Worm (Caenorhabditis elegans) whole organism, young adult: ENCODE measurements around the gene sams-1.
A peak's percentile ranks its signal among the peaks of the same experiment; 100 is the strongest.

ENCODE experiments used
- B0035.1 ChIP-seq: sonication (generic microtip); optimal IDR thresholded peaks from 2 replicates; lab custom pipeline; 2016; ENCODE audit warnings: missing genetic modification characterization, mild to moderate bottlenecking, missing compliant biosample characterization, missing genotype, missing genetic modification reagents
- B0261.1 ChIP-seq: sonication (generic microtip); optimal IDR thresholded peaks from 2 replicates; lab custom pipeline; 2016; ENCODE audit warnings: mild to moderate bottlenecking, missing genetic modification characterization, moderate library complexity, missing compliant biosample characterization
- C06A6.2 ChIP-seq: fragments of 200-800 bp; sonication (Bioruptor generic); conservative IDR thresholded peaks from 2 replicates; pipeline ENCODE4 v1.3.6; 2022; ENCODE audit warnings: missing genetic modification characterization, missing compliant biosample characterization
- C17E4.6 ChIP-seq: fragments of 200-800 bp; sonication (Bioruptor generic); IDR thresholded peaks from 2 replicates; pipeline ENCODE4 v1.3.6; 2022; ENCODE audit warnings: missing genetic modification reagents, missing genetic modification characterization, missing compliant biosample characterization
- F22D6.2 ChIP-seq: sonication (generic microtip); optimal IDR thresholded peaks from 2 replicates; lab custom pipeline; 2016; ENCODE audit warnings: mild to moderate bottlenecking, missing genetic modification characterization, missing compliant biosample characterization
- F33H1.4 ChIP-seq: fragments of 200-800 bp; sonication (Bioruptor generic); IDR thresholded peaks from 2 replicates; pipeline ENCODE4 v1.3.6; 2022; ENCODE audit warnings: missing genetic modification reagents, missing genetic modification characterization, missing compliant biosample characterization
- F57A8.1 ChIP-seq: fragments of 200-800 bp; sonication (Bioruptor generic); optimal IDR thresholded peaks from 2 replicates; lab custom pipeline; 2018; ENCODE audit warnings: mild to moderate bottlenecking, missing genetic modification characterization, moderate library complexity, missing compliant biosample characterization
- F57C9.4 ChIP-seq: sonication (generic microtip); optimal IDR thresholded peaks from 2 replicates; lab custom pipeline; 2017; ENCODE audit warnings: mild to moderate bottlenecking, missing genetic modification characterization, missing compliant biosample characterization
- Y53F4B.3 ChIP-seq: fragments of 200-800 bp; sonication (Bioruptor generic); IDR thresholded peaks from 2 replicates; pipeline ENCODE4 v1.3.6; 2022; ENCODE audit warnings: missing genetic modification reagents, missing genetic modification characterization, missing compliant biosample characterization
- Y56A3A.18 ChIP-seq: fragments of 200-800 bp; sonication (Bioruptor generic); IDR thresholded peaks from 2 replicates; pipeline ENCODE4 v1.3.6; 2022; ENCODE audit warnings: missing genetic modification reagents, missing genetic modification characterization, missing compliant biosample characterization
- Y95B8A.8 ChIP-seq: fragments of 200-800 bp; sonication (Bioruptor generic); IDR thresholded peaks from 2 replicates; pipeline ENCODE4 v1.3.6; 2022; ENCODE audit warnings: missing genetic modification reagents, missing genetic modification characterization, missing compliant biosample characterization
- ama-1 ChIP-seq, 3 experiments: fragments of 150-350 bp in 1 of 3; sonication (generic microtip) in 2 of 3; optimal IDR thresholded peaks; 2 replicates each; lab custom pipeline; 2014 to 2018; ENCODE audit warnings: missing biosample characterization in 2 of 3, missing genetic modification characterization in 2 of 3, missing genetic modification reagents in 2 of 3
- attf-3 ChIP-seq: fragments of 200-800 bp; sonication (Bioruptor generic); conservative IDR thresholded peaks from 2 replicates; pipeline ENCODE4 v1.3.6; 2022; ENCODE audit warnings: missing genetic modification reagents, missing genetic modification characterization, missing compliant biosample characterization
- ccch-3 ChIP-seq: fragments of 200-800 bp; sonication (Bioruptor generic); optimal IDR thresholded peaks from 2 replicates; lab custom pipeline; 2018; ENCODE audit warnings: mild to moderate bottlenecking, missing genetic modification characterization, missing compliant biosample characterization
- ceh-40 ChIP-seq: fragments of 200-800 bp; sonication (Bioruptor generic); IDR thresholded peaks from 2 replicates; pipeline ENCODE4 v1.3.6; 2022; ENCODE audit warnings: missing genetic modification characterization, missing compliant biosample characterization
- ceh-58 ChIP-seq: fragments of 200-800 bp; sonication (Bioruptor generic); IDR thresholded peaks from 2 replicates; pipeline ENCODE4 v1.3.6; 2022; ENCODE audit warnings: missing genetic modification characterization, missing compliant biosample characterization
- ceh-79 ChIP-seq: sonication (generic microtip); optimal IDR thresholded peaks from 2 replicates; lab custom pipeline; 2017; ENCODE audit warnings: mild to moderate bottlenecking, missing genetic modification characterization, missing compliant biosample characterization
- die-1 ChIP-seq: sonication (generic microtip); optimal IDR thresholded peaks from 2 replicates; lab custom pipeline; 2016; ENCODE audit warnings: missing genotype, mild to moderate bottlenecking, missing genetic modification characterization, missing compliant biosample characterization
- dpff-1 ChIP-seq: sonication (generic microtip); optimal IDR thresholded peaks from 2 replicates; lab custom pipeline; 2017; ENCODE audit warnings: mild to moderate bottlenecking, missing genetic modification characterization, missing compliant biosample characterization
- egl-44 ChIP-seq: fragments of 200-800 bp; sonication (Bioruptor generic); IDR thresholded peaks from 2 replicates; pipeline ENCODE4 v1.3.6; 2022; ENCODE audit warnings: missing genetic modification reagents, missing genetic modification characterization, missing compliant biosample characterization
- gei-17 ChIP-seq: fragments of 200-800 bp; sonication (Bioruptor generic); optimal IDR thresholded peaks from 2 replicates; lab custom pipeline; 2018; ENCODE audit warnings: mild to moderate bottlenecking, missing genetic modification characterization, missing compliant biosample characterization
- him-1 ChIP-seq: sonication (generic microtip); optimal IDR thresholded peaks from 2 replicates; lab custom pipeline; 2016; ENCODE audit warnings: missing genotype, missing genetic modification reagents, missing genetic modification characterization, missing compliant biosample characterization
- hlh-12 ChIP-seq: sonication (generic microtip); optimal IDR thresholded peaks from 2 replicates; lab custom pipeline; 2016; ENCODE audit warnings: missing genetic modification characterization, missing compliant biosample characterization
- hmg-20 ChIP-seq: fragments of 200-800 bp; sonication (Bioruptor generic); IDR thresholded peaks from 2 replicates; pipeline ENCODE4 v1.3.6; 2022; ENCODE audit warnings: missing genetic modification reagents, missing genetic modification characterization, missing compliant biosample characterization
- hsf-1 ChIP-seq: fragments of 200-800 bp; sonication (Bioruptor generic); IDR thresholded peaks from 2 replicates; pipeline ENCODE4 v1.3.6; 2022; ENCODE audit warnings: missing genetic modification reagents, missing genetic modification characterization, missing compliant biosample characterization
- let-607 ChIP-seq, 2 experiments: fragments of 200-800 bp in 1 of 2; sonication (Bioruptor generic) in 1 of 2; sonication (generic microtip) in 1 of 2; optimal IDR thresholded peaks; 2 replicates each; lab custom pipeline; 2016 to 2018; ENCODE audit warnings: mild to moderate bottlenecking in 2 of 2, missing compliant biosample characterization in 2 of 2, missing genetic modification characterization in 2 of 2, moderate library complexity in 2 of 2, missing genotype in 1 of 2
- lin-26 ChIP-seq: fragments of 200-800 bp; sonication (Bioruptor generic); IDR thresholded peaks from 2 replicates; pipeline ENCODE4 v1.3.6; 2022; ENCODE audit warnings: missing genetic modification reagents, missing genetic modification characterization, missing compliant biosample characterization
- lir-1 ChIP-seq: fragments of 200-800 bp; sonication (Bioruptor generic); conservative IDR thresholded peaks from 2 replicates; pipeline ENCODE4 v1.3.6; 2022; ENCODE audit warnings: missing genetic modification reagents, missing genetic modification characterization, missing compliant biosample characterization
- madf-10 ChIP-seq: sonication (generic microtip); optimal IDR thresholded peaks from 2 replicates; lab custom pipeline; 2016; ENCODE audit warnings: mild to moderate bottlenecking, missing genetic modification characterization, missing compliant biosample characterization
- madf-6 ChIP-seq: fragments of 200-800 bp; sonication (Bioruptor generic); IDR thresholded peaks from 2 replicates; pipeline ENCODE4 v1.3.6; 2022; ENCODE audit warnings: missing genetic modification reagents, missing genetic modification characterization, missing compliant biosample characterization
- madf-8 ChIP-seq: fragments of 200-800 bp; sonication (Bioruptor generic); conservative IDR thresholded peaks from 2 replicates; pipeline ENCODE4 v1.3.6; 2022; ENCODE audit warnings: missing genetic modification reagents, missing genetic modification characterization, missing compliant biosample characterization
- mxl-1 ChIP-seq: sonication (generic microtip); optimal IDR thresholded peaks from 2 replicates; lab custom pipeline; 2016; ENCODE audit warnings: missing genetic modification characterization, missing compliant biosample characterization
- nfya-1 ChIP-seq: sonication (generic microtip); optimal IDR thresholded peaks from 2 replicates; lab custom pipeline; 2017; ENCODE audit warnings: antibody characterized with exemption, missing compliant biosample characterization, missing genetic modification characterization, borderline replicate concordance; ENCODE audit not compliant: insufficient read depth
- nfya-2 ChIP-seq: fragments of 200-800 bp; sonication (Bioruptor generic); IDR thresholded peaks from 2 replicates; pipeline ENCODE4 v1.3.6; 2022; ENCODE audit warnings: missing genetic modification reagents, missing genetic modification characterization, missing compliant biosample characterization
- nfyb-1 ChIP-seq: fragments of 200-800 bp; sonication (Bioruptor generic); IDR thresholded peaks from 2 replicates; pipeline ENCODE4 v1.3.6; 2022; ENCODE audit warnings: missing genetic modification reagents, missing genetic modification characterization, missing compliant biosample characterization
- nhr-120 ChIP-seq: fragments of 200-800 bp; sonication (Bioruptor generic); IDR thresholded peaks from 2 replicates; pipeline ENCODE4 v1.3.6; 2022; ENCODE audit warnings: missing genetic modification characterization, missing compliant biosample characterization
- nhr-179 ChIP-seq: sonication (generic microtip); optimal IDR thresholded peaks from 2 replicates; lab custom pipeline; 2016; ENCODE audit warnings: mild to moderate bottlenecking, missing genetic modification characterization, missing compliant biosample characterization
- nhr-90 ChIP-seq: sonication (generic microtip); optimal IDR thresholded peaks from 2 replicates; lab custom pipeline; 2016; ENCODE audit warnings: missing genotype, mild to moderate bottlenecking, missing genetic modification characterization, missing compliant biosample characterization
- pha-4 ChIP-seq: fragments of 150-350 bp; sonication (generic microtip); optimal IDR thresholded peaks from 2 replicates; lab custom pipeline; 2014; ENCODE audit warnings: missing biosample characterization, missing genetic modification reagents, missing genetic modification characterization
- repo-1 ChIP-seq: sonication (generic microtip); optimal IDR thresholded peaks from 2 replicates; lab custom pipeline; 2017; ENCODE audit warnings: mild to moderate bottlenecking, missing genetic modification characterization, missing compliant biosample characterization
- sdz-38 ChIP-seq: sonication (generic microtip); optimal IDR thresholded peaks from 2 replicates; lab custom pipeline; 2016; ENCODE audit warnings: missing genotype, missing genetic modification characterization, missing compliant biosample characterization
- snpc-4 ChIP-seq, 5 experiments: fragments of 150-350 bp in 1 of 5; sonication (generic microtip) in 4 of 5; optimal IDR thresholded peaks; 2 replicates each; lab custom pipeline; 2014 to 2018; ENCODE audit warnings: missing genetic modification characterization in 5 of 5, missing biosample characterization in 3 of 5, antibody characterized with exemption in 2 of 5, mild to moderate bottlenecking in 2 of 5, missing compliant biosample characterization in 2 of 5, missing genotype in 2 of 5, moderate library complexity in 2 of 5, missing genetic modification reagents in 1 of 5
- sptf-2 ChIP-seq: fragments of 200-800 bp; sonication (Bioruptor generic); optimal IDR thresholded peaks from 2 replicates; lab custom pipeline; 2018; ENCODE audit warnings: mild to moderate bottlenecking, missing genetic modification characterization, missing compliant biosample characterization
- tlf-1 ChIP-seq: fragments of 200-800 bp; sonication (Bioruptor generic); optimal IDR thresholded peaks from 2 replicates; lab custom pipeline; 2018; ENCODE audit warnings: mild to moderate bottlenecking, missing genetic modification characterization, missing compliant biosample characterization
- unc-62 ChIP-seq: fragments of 150-350 bp; optimal IDR thresholded peaks from 2 replicates; lab custom pipeline; 2014; ENCODE audit warnings: missing biosample characterization, missing genetic modification reagents, missing genetic modification characterization
- zfh-2 ChIP-seq: fragments of 200-800 bp; sonication (Bioruptor generic); conservative IDR thresholded peaks from 2 replicates; pipeline ENCODE4 v1.3.6; 2022; ENCODE audit warnings: missing genetic modification reagents, missing genetic modification characterization, missing compliant biosample characterization
- zim-3 ChIP-seq: sonication (generic microtip); optimal IDR thresholded peaks from 2 replicates; lab custom pipeline; 2017; ENCODE audit warnings: mild to moderate bottlenecking, missing genetic modification characterization, moderate library complexity, missing compliant biosample characterization
- ztf-18 ChIP-seq: sonication (generic microtip); optimal IDR thresholded peaks from 2 replicates; lab custom pipeline; 2016; ENCODE audit warnings: missing genotype, mild to moderate bottlenecking, missing genetic modification characterization, missing compliant biosample characterization
- ztf-22 ChIP-seq: fragments of 200-800 bp; sonication (Bioruptor generic); optimal IDR thresholded peaks from 2 replicates; lab custom pipeline; 2018; ENCODE audit warnings: mild to moderate bottlenecking, missing genetic modification characterization, moderate library complexity, missing compliant biosample characterization

Gene sams-1

ce11 chrX:11993327-11993726 lies 27.6 kb downstream of the sams-1 start (continued):
- TF ChIP-seq Y56A3A.18, result 0 out of 2 replicates have a peak, but pooled peaks have one; percentile 17
- TF ChIP-seq F57A8.1 (GFP tag; lab: Kevin White, UChicago), result no peak
- peak; percentile 63 for TF ChIP-seq zim-3 (tag; lab: Kevin White, UChicago)
- peak; percentile 66 for TF ChIP-seq nhr-90 (tag; lab: Kevin White, UChicago)
- TF ChIP-seq dpff-1 (tag; lab: Kevin White, UChicago), result no peak
- TF ChIP-seq mxl-1 (tag; lab: Kevin White, UChicago), result peak; percentile 23
- TF ChIP-seq hlh-12 (tag; lab: Kevin White, UChicago), result peak; percentile 35
- no peak for TF ChIP-seq ccch-3 (GFP tag; lab: Kevin White, UChicago)
- TF ChIP-seq snpc-4 (GFP tag; optimal IDR thresholded peaks at IDR 0.05; lab: Kevin White, UChicago), result no peak
- TF ChIP-seq snpc-4 (tag; optimal IDR thresholded peaks at IDR 0.05; lab: Kevin White, UChicago), result peak in 3 of 4 experiments; percentile 32 to 75 (median 34)
- TF ChIP-seq F57C9.4, result no peak
- peak; percentile 56 for TF ChIP-seq ztf-18 (tag; lab: Kevin White, UChicago)
- TF ChIP-seq madf-8, result no peak
- TF ChIP-seq unc-62 (GFP tag; lab: Kevin White, UChicago), result no peak
- peak; percentile 67 for TF ChIP-seq B0261.1
- TF ChIP-seq ztf-22 (GFP tag; lab: Kevin White, UChicago), result no peak
- no peak for TF ChIP-seq hsf-1 (GFP tag; lab: Robert Waterston, UW)
- no peak for TF ChIP-seq pha-4 (tag; lab: Kevin White, UChicago)
- TF ChIP-seq egl-44 (GFP tag; lab: Robert Waterston, UW), result no peak
- no peak; the same call in 1 of the 2 replicates for TF ChIP-seq madf-6
- TF ChIP-seq B0035.1, result no peak
- no peak for TF ChIP-seq C17E4.6 (GFP tag; lab: Robert Waterston, UW)
- no peak for TF ChIP-seq F33H1.4 (GFP tag; lab: Robert Waterston, UW)
- TF ChIP-seq gei-17 (GFP tag; lab: Kevin White, UChicago), result no peak
- TF ChIP-seq ceh-58 (GFP tag; lab: Robert Waterston, UW), result no peak
- no peak for TF ChIP-seq tlf-1 (GFP tag; lab: Kevin White, UChicago)
- TF ChIP-seq lin-26 (GFP tag; lab: Robert Waterston, UW), result peak; percentile 79
- no peak for TF ChIP-seq Y53F4B.3 (GFP tag; lab: Robert Waterston, UW)
- TF ChIP-seq nhr-179, result no peak
- TF ChIP-seq ama-1 (optimal IDR thresholded peaks at IDR 0.05; lab: Kevin White, UChicago), result no peak
- no peak for TF ChIP-seq ama-1 (GFP tag; optimal IDR thresholded peaks at IDR 0.05; lab: Kevin White, UChicago)
- TF ChIP-seq ceh-79 (tag; lab: Kevin White, UChicago), result no peak
- no peak for TF ChIP-seq madf-10 (tag; lab: Kevin White, UChicago)
- no peak for TF ChIP-seq nhr-120
- peak; percentile 56 for TF ChIP-seq him-1
- 0 out of 2 replicates have a peak, but pooled peaks have one; percentile 32 for TF ChIP-seq nfyb-1 (GFP tag; lab: Robert Waterston, UW)
- no peak for TF ChIP-seq let-607 (tag; optimal IDR thresholded peaks at IDR 0.05; lab: Kevin White, UChicago)
- no peak for TF ChIP-seq hmg-20 (GFP tag; lab: Robert Waterston, UW)
- TF ChIP-seq C06A6.2 (GFP tag; lab: Robert Waterston, UW), result no peak
- TF ChIP-seq sptf-2 (GFP tag; lab: Kevin White, UChicago), result no peak
- TF ChIP-seq lir-1 (GFP tag; lab: Robert Waterston, UW), result no peak
- no peak for TF ChIP-seq repo-1 (tag; lab: Kevin White, UChicago)
- TF ChIP-seq F22D6.2 (tag; lab: Kevin White, UChicago), result no peak
- no peak for TF ChIP-seq sdz-38 (tag; lab: Kevin White, UChicago)
- no peak for TF ChIP-seq nfya-1 (tag; lab: Kevin White, UChicago)
- TF ChIP-seq nfya-2 (GFP tag; lab: Robert Waterston, UW), result 0 out of 2 replicates have a peak, but pooled peaks have one; percentile 47
- 0 out of 2 replicates have a peak, but pooled peaks have one; percentile 41 for TF ChIP-seq ceh-40
- TF ChIP-seq Y95B8A.8 (GFP tag; lab: Robert Waterston, UW), result no peak
- TF ChIP-seq attf-3 (GFP tag; lab: Robert Waterston, UW), result no peak
- peak; percentile 59 for TF ChIP-seq die-1 (tag; lab: Kevin White, UChicago)
- TF ChIP-seq zfh-2 (GFP tag; lab: Robert Waterston, UW), result no peak
